Worm (Caenorhabditis elegans) whole organism, L1 larva: ENCODE measurements around the gene K01A2.10.

Experiments used
- aha-1 ChIP-seq: fragments of 150-350 bp; optimal IDR thresholded peaks from 2 replicates; lab custom pipeline; 2014; ENCODE audit warnings: missing biosample characterization, missing genetic modification characterization
- ceh-82 ChIP-seq, 3 experiments: fragments of 150-350 bp in 1 of 3; sonication (generic microtip) in 2 of 3; optimal IDR thresholded peaks; 2 replicates each; lab custom pipeline; 2014 to 2017; ENCODE audit warnings: missing biosample characterization in 3 of 3, missing genetic modification characterization in 3 of 3
- jun-1 ChIP-seq: fragments of 150-350 bp; optimal IDR thresholded peaks from 2 replicates; lab custom pipeline; 2014; ENCODE audit warnings: missing biosample characterization, missing genetic modification reagents, missing genetic modification characterization
- lin-13 ChIP-seq: fragments of 150-350 bp; optimal IDR thresholded peaks from 2 replicates; lab custom pipeline; 2014; ENCODE audit warnings: missing biosample characterization, missing genetic modification reagents, missing genetic modification characterization
- lin-35 ChIP-seq, 2 experiments: fragments of 150-350 bp; optimal IDR thresholded peaks; 2 replicates each; lab custom pipeline; 2014; ENCODE audit warnings: missing biosample characterization in 2 of 2, missing genetic modification characterization in 2 of 2, missing genetic modification reagents in 2 of 2
- lin-39 ChIP-seq: fragments of 150-350 bp; optimal IDR thresholded peaks from 2 replicates; lab custom pipeline; 2014; ENCODE audit warnings: missing biosample characterization, missing genetic modification reagents, missing genetic modification characterization
- lsy-2 ChIP-seq, 2 experiments: fragments of 150-350 bp; optimal IDR thresholded peaks; 2 replicates each; lab custom pipeline; 2014; ENCODE audit warnings: missing biosample characterization in 2 of 2, missing genetic modification characterization in 2 of 2
- nhr-11 ChIP-seq: fragments of 150-350 bp; optimal IDR thresholded peaks from 2 replicates; lab custom pipeline; 2014; ENCODE audit warnings: missing biosample characterization, missing genetic modification characterization
- nhr-237 ChIP-seq: fragments of 150-350 bp; optimal IDR thresholded peaks from 2 replicates; lab custom pipeline; 2014; ENCODE audit warnings: missing biosample characterization, missing genetic modification characterization
- nhr-77 ChIP-seq: fragments of 150-350 bp; optimal IDR thresholded peaks from 2 replicates; lab custom pipeline; 2014; ENCODE audit warnings: missing biosample characterization, missing genetic modification characterization
- pax-3 ChIP-seq: fragments of 200-800 bp; sonication (Bioruptor generic); optimal IDR thresholded peaks from 2 replicates; lab custom pipeline; 2018; ENCODE audit warnings: mild to moderate bottlenecking, missing genetic modification characterization, moderate library complexity, missing compliant biosample characterization
- unc-30 ChIP-seq: sonication (generic microtip); optimal IDR thresholded peaks from 2 replicates; lab custom pipeline; 2017; ENCODE audit warnings: missing biosample characterization, missing genetic modification characterization

DNA sequence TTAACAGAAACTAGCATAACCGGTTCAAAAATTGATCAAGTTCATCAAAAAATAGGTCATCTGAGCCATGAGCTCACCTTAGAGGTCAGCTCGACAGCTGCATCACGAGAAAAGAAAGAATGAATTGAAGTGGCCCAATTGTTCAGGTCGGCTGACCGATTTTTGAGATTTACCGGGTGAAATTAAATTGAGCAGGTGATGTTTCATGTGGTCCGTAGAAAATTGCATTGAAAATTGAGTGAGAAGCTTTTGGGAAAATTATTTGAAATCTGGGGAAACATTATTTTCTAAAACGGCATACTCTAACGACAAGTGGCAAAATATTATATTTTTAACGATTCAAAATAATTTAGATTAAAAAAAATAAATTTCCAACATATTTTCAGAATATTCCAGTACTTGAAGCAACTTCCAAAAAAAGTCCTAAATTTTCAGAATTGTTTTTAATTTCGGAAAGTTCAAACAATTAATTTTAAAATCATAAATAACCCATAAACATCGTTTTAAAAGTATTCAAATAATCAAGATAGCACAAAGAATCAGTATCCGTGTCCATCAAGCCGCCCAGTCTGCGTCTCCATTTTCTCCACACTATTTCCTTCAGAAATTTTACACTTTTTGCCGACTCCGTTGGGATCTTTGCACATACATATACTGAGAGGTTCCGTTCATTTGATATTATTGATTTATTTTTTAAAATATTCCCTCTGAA, 2.9 kb upstream of the K01A2.10 start, which contains the start of gene sgcb-1:
- TF ChIP-seq nhr-237 (tag; lab: Kevin White, UChicago): no peak
- no peak for TF ChIP-seq nhr-11 (tag; lab: Kevin White, UChicago)
- TF ChIP-seq ceh-82 (tag; optimal IDR thresholded peaks at IDR 0.05; lab: Kevin White, UChicago): no peak
- TF ChIP-seq lsy-2 (tag; optimal IDR thresholded peaks at IDR 0.05; lab: Kevin White, UChicago): no peak
- TF ChIP-seq lin-35 (GFP tag; optimal IDR thresholded peaks at IDR 0.05; lab: Kevin White, UChicago): no peak
- no peak for TF ChIP-seq lin-13
- no peak for TF ChIP-seq nhr-77
- no peak for TF ChIP-seq pax-3 (tag; lab: Kevin White, UChicago)
- no peak for TF ChIP-seq aha-1 (tag; lab: Kevin White, UChicago)
- no peak for TF ChIP-seq jun-1 (tag; lab: Kevin White, UChicago)
- TF ChIP-seq lin-39: no peak
- no peak for TF ChIP-seq unc-30 (tag; lab: Kevin White, UChicago)
